Worm (Caenorhabditis elegans): ENCODE data around the gene srsx-9.

Gene srsx-9

ce11 chrV:4962968-4963367, 9.9 kb downstream of the srsx-9 start, which contains the start of gene tam-1:
Gene tam-1 (minus strand): TSS chrV:4963102.
- TF ChIP-seq mxl-2 (GFP tag; conservative IDR thresholded peaks at IDR 0.05) (no peak), zag-1 (tag; optimal IDR thresholded peaks at IDR 0.05) (no peak), duxl-1 (tag; optimal IDR thresholded peaks at IDR 0.05; ENCODE audit: poor library complexity) (no peak), ztf-7 (tag; optimal IDR thresholded peaks at IDR 0.05) (no peak), mes-2 (tag; optimal IDR thresholded peaks at IDR 0.05; ENCODE audit: poor library complexity, severe bottlenecking) (peak; percentile 42), spr-1 (tag; optimal IDR thresholded peaks at IDR 0.05) (no peak), fos-1 (tag; optimal IDR thresholded peaks at IDR 0.05) (no peak), F10B5.3 (tag; optimal IDR thresholded peaks at IDR 0.05) (no peak), hmg-1.1 (GFP tag; IDR thresholded peaks at IDR 0.05) (peak; percentile 48; the same call in 1 of the 2 replicates), Y5F2A.4 (GFP tag; optimal IDR thresholded peaks at IDR 0.05) (no peak), hlh-30 (tag; optimal IDR thresholded peaks at IDR 0.05; ENCODE audit: insufficient read depth) (peak; percentile 3), lin-15B (tag; optimal IDR thresholded peaks at IDR 0.05) (no peak), mep-1 (tag; optimal IDR thresholded peaks at IDR 0.05) (peak; percentile 3), aha-1 (tag) (no peak), snpc-4 (tag; optimal IDR thresholded peaks at IDR 0.05) (no peak), nhr-10 (tag; optimal IDR thresholded peaks at IDR 0.05) (no peak), nhr-11 (tag; optimal IDR thresholded peaks at IDR 0.05) (no peak), dve-1 (tag; optimal IDR thresholded peaks at IDR 0.05; ENCODE audit: insufficient read depth) (no peak), mxl-3 (GFP tag; optimal IDR thresholded peaks at IDR 0.05) (no peak), unc-62 (GFP tag; optimal IDR thresholded peaks at IDR 0.05 in 1 of 2) (no peak), unc-62 (tag; optimal IDR thresholded peaks at IDR 0.05) (no peak), ceh-82 (tag; optimal IDR thresholded peaks at IDR 0.05) (no peak), mdt-29 (GFP tag; IDR thresholded peaks at IDR 0.05) (no peak), tra-1 (GFP tag; IDR thresholded peaks at IDR 0.05) (no peak), daf-8 (GFP tag; IDR thresholded peaks at IDR 0.05) (no peak), nhr-102 (tag; optimal IDR thresholded peaks at IDR 0.05) (no peak), tag-97 (GFP tag; IDR thresholded peaks at IDR 0.05) (no peak), ceh-28 (tag; optimal IDR thresholded peaks at IDR 0.05) (peak; percentile 14), Y105C5A.15 (GFP tag; IDR thresholded peaks at IDR 0.05) (no peak), fkh-10 (GFP tag; optimal IDR thresholded peaks at IDR 0.05) (no peak), ztf-11 (tag; optimal IDR thresholded peaks at IDR 0.05) (no peak), ceh-20 (GFP tag; IDR thresholded peaks at IDR 0.05) (no peak), zip-11 (GFP tag; IDR thresholded peaks at IDR 0.05) (no peak), nhr-6 (tag; optimal IDR thresholded peaks at IDR 0.05) (no peak), R02D3.7 (tag; optimal IDR thresholded peaks at IDR 0.05) (no peak)

ce11 chrV:4960686-4961085, 12.2 kb downstream of the srsx-9 start:
- TF ChIP-seq T20F7.1 (GFP tag; optimal IDR thresholded peaks at IDR 0.05) (no peak), zfp-3 (GFP tag; conservative IDR thresholded peaks at IDR 0.05) (no peak), set-16 (GFP tag; IDR thresholded peaks at IDR 0.05) (peak; percentile 57), T26A8.4 (GFP tag; IDR thresholded peaks at IDR 0.05) (no peak), lim-7 (GFP tag; IDR thresholded peaks at IDR 0.05) (no peak), sdz-12 (GFP tag; optimal IDR thresholded peaks at IDR 0.05) (no peak)

ce11 chrV:4957619-4958018, 15.2 kb downstream of the srsx-9 start:
- no peak for TF ChIP-seq dve-1 (tag; optimal IDR thresholded peaks at IDR 0.05; ENCODE audit: insufficient read depth)
- peak; percentile 94 for TF ChIP-seq aha-1 (tag)
